Worm (Caenorhabditis elegans) whole organism, early embryonic: ENCODE measurements around the gene tsp-1.
A peak's percentile ranks its signal among the peaks of the same experiment; 100 is the strongest.

Experiments
- B0310.2 ChIP-seq: sonication (generic microtip); optimal IDR thresholded peaks from 2 replicates; lab custom pipeline; 2016; ENCODE audit warnings: mild to moderate bottlenecking, missing genetic modification characterization, missing compliant biosample characterization
- F13C5.2 ChIP-seq: sonication (generic microtip); optimal IDR thresholded peaks from 2 replicates; lab custom pipeline; 2017; ENCODE audit warnings: mild to moderate bottlenecking, missing genetic modification characterization, inconsistent platforms, missing compliant biosample characterization
- aly-1 ChIP-seq: sonication (generic microtip); optimal IDR thresholded peaks from 2 replicates; lab custom pipeline; 2016; ENCODE audit warnings: missing genetic modification characterization, missing compliant biosample characterization
- ama-1 ChIP-seq: fragments of 150-350 bp; optimal IDR thresholded peaks from 2 replicates; lab custom pipeline; 2014
- ceh-13 ChIP-seq: fragments of 200-800 bp; sonication (Bioruptor generic); optimal IDR thresholded peaks from 2 replicates; lab custom pipeline; 2018; ENCODE audit warnings: mild to moderate bottlenecking, missing genetic modification characterization, missing compliant biosample characterization
- ceh-36 ChIP-seq: sonication (generic microtip); optimal IDR thresholded peaks from 2 replicates; lab custom pipeline; 2016; ENCODE audit warnings: missing genetic modification characterization, inconsistent platforms, missing compliant biosample characterization
- ets-7 ChIP-seq: sonication (generic microtip); optimal IDR thresholded peaks from 2 replicates; lab custom pipeline; 2016; ENCODE audit warnings: missing genotype, missing genetic modification characterization, missing compliant biosample characterization
- flt-1 ChIP-seq: fragments of 200-800 bp; sonication (Bioruptor generic); IDR thresholded peaks from 2 replicates; pipeline ENCODE4 v1.3.6; 2022; ENCODE audit warnings: missing genetic modification characterization, missing compliant biosample characterization
- hmbx-1 ChIP-seq: sonication (generic microtip); optimal IDR thresholded peaks from 2 replicates; lab custom pipeline; 2016; ENCODE audit warnings: mild to moderate bottlenecking, missing genetic modification characterization, missing compliant biosample characterization
- hmg-4 ChIP-seq: fragments of 200-800 bp; sonication (Bioruptor generic); optimal IDR thresholded peaks from 2 replicates; lab custom pipeline; 2018; ENCODE audit warnings: mild to moderate bottlenecking, missing genetic modification characterization, missing compliant biosample characterization
- hnd-1 ChIP-seq: sonication (generic microtip); optimal IDR thresholded peaks from 2 replicates; lab custom pipeline; 2016; ENCODE audit warnings: missing genetic modification characterization, missing compliant biosample characterization
- pes-1 ChIP-seq: fragments of 200-800 bp; sonication (Bioruptor generic); IDR thresholded peaks from 2 replicates; pipeline ENCODE4 v1.3.6; 2022; ENCODE audit warnings: missing genetic modification reagents, missing genetic modification characterization, missing compliant biosample characterization
- scrt-1 ChIP-seq: fragments of 200-800 bp; sonication (Bioruptor generic); IDR thresholded peaks from 2 replicates; pipeline ENCODE4 v1.3.6; 2022; ENCODE audit warnings: missing genetic modification characterization, missing compliant biosample characterization
- sea-1 ChIP-seq: fragments of 200-800 bp; sonication (Bioruptor generic); conservative IDR thresholded peaks from 2 replicates; pipeline ENCODE4 v1.3.6; 2022; ENCODE audit warnings: missing genetic modification characterization, missing compliant biosample characterization
- tbx-11 ChIP-seq: fragments of 200-800 bp; sonication (Bioruptor generic); IDR thresholded peaks from 2 replicates; pipeline ENCODE4 v1.3.6; 2022; ENCODE audit warnings: missing genetic modification characterization, missing compliant biosample characterization
- tbx-37 ChIP-seq: fragments of 200-800 bp; sonication (Bioruptor generic); conservative IDR thresholded peaks from 2 replicates; pipeline ENCODE4 v1.3.6; 2022; ENCODE audit warnings: missing genetic modification reagents, missing genetic modification characterization, missing compliant biosample characterization
- tra-4 ChIP-seq: sonication (generic microtip); optimal IDR thresholded peaks from 2 replicates; lab custom pipeline; 2017; ENCODE audit warnings: missing genetic modification characterization, missing compliant biosample characterization

The tsp-1 gene

DNA sequence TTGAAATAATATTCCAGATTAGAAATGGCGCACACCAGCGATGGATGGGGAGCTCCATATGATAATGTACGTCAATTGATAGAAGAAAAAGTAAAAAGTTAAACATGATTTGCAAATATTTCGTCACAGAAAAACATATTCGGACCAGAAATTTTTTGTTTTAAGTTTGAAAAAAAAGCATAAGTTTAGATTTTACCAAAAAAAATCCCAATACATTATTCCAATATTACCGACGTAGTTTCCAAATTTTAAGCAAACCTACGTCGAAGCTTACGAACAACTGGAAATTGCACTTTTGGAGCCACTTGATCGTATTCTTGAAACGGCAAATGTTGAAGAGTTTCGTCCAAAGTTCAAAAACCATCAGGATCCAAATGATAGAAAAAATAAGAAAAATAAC lies 6.6 kb downstream of the tsp-1 start, which contains the start of gene henn-1:
Gene henn-1, plus strand, starts transcription at position 18 of the 400 bp plus-strand sequence.
- no peak for TF ChIP-seq tra-4 (tag; lab: Kevin White, UChicago)
- TF ChIP-seq hmg-4 = no peak
- TF ChIP-seq pes-1 (GFP tag; lab: Robert Waterston, UW) = no peak
- TF ChIP-seq hmbx-1 (tag; lab: Kevin White, UChicago) = no peak
- TF ChIP-seq ets-7 (tag; lab: Kevin White, UChicago) = no peak
- TF ChIP-seq sea-1 (GFP tag; lab: Robert Waterston, UW) = no peak
- no peak for TF ChIP-seq tbx-37 (GFP tag; lab: Robert Waterston, UW)
- no peak for TF ChIP-seq scrt-1 (GFP tag; lab: Robert Waterston, UW)
- no peak for TF ChIP-seq B0310.2
- no peak for TF ChIP-seq flt-1

DNA sequence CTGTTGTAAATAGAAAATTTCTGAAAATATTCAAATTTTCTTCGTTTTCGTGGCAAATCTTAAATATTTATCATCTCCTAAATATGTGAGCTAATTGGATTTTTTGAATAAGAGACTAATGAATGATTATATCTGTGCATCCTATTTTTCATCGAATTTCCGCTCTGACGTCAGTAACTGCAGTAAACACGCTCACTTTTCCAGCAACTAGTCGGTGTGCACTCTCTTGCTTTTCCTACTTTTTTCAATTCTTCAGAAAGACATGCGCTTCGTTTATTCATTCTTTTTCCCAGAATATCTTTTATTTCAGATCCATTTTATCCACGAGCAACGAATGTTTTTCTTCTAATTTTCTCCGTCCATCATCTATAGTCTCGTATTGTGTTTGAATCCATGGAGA lies 9.7 kb downstream of the tsp-1 start:
- TF ChIP-seq flt-1 = no peak
- TF ChIP-seq hmbx-1 (tag; lab: Kevin White, UChicago) = no peak
- TF ChIP-seq sea-1 (GFP tag; lab: Robert Waterston, UW) = no peak
- no peak for TF ChIP-seq hnd-1 (tag; lab: Kevin White, UChicago)
- TF ChIP-seq aly-1 (tag; lab: Kevin White, UChicago) = no peak
- TF ChIP-seq ama-1 (lab: Kevin White, UChicago) = no peak
- TF ChIP-seq tra-4 (tag; lab: Kevin White, UChicago) = no peak
- no peak for TF ChIP-seq ceh-36 (tag; lab: Kevin White, UChicago)
- no peak for TF ChIP-seq scrt-1 (GFP tag; lab: Robert Waterston, UW)

DNA sequence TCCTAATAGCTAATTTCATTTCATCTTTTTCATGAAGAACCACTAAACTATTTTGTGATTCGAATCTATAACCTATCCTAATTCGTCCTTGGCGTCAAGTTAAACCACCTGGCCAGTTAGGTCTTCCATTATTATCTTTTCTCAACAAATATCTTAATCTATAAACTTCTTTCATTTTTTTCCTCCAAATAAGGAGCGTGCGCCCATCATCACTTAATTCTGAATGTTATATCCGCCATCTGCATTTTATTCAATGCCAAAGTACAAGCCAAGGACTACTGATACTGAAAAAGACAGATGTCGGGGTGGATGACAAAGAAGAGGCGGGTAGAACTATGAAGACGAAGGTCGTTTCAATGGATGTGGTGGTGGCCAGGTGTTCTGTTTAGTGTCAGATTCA lies 10.3 kb downstream of the tsp-1 start:
- TF ChIP-seq hnd-1 (tag; lab: Kevin White, UChicago) = no peak
- TF ChIP-seq ama-1 (lab: Kevin White, UChicago) = no peak
- TF ChIP-seq sea-1 (GFP tag; lab: Robert Waterston, UW) = no peak
- no peak for TF ChIP-seq B0310.2
- no peak for TF ChIP-seq pes-1 (GFP tag; lab: Robert Waterston, UW)
- no peak for TF ChIP-seq hmg-4
- no peak for TF ChIP-seq flt-1

DNA sequence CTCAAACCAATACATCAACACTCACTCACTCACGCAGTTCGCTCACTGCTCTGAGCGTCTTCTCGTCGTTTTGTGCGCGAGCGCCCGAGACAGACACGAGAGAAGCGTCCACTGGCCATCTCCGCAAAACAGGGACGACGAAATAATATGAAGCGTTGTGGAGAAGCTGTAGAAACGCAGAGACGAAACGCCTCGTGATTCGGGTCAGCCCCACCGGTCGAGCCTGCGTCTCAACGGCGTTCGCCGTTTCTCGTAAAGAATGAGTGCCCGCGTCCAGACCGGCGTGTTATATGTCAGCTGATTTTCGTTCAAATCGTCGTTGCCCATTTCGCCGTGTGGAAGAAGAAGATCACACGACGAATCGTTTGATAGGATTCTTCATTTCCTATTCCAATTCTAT lies 11.7 kb downstream of the tsp-1 start, which contains the start of gene fbxl-1:
Gene fbxl-1, plus strand, starts transcription at position 320 of the 400 bp plus-strand sequence.
- TF ChIP-seq tra-4 (tag; lab: Kevin White, UChicago) (no peak), tbx-37 (GFP tag; lab: Robert Waterston, UW) (no peak), F13C5.2 (tag; lab: Kevin White, UChicago) (peak; percentile 10)

DNA sequence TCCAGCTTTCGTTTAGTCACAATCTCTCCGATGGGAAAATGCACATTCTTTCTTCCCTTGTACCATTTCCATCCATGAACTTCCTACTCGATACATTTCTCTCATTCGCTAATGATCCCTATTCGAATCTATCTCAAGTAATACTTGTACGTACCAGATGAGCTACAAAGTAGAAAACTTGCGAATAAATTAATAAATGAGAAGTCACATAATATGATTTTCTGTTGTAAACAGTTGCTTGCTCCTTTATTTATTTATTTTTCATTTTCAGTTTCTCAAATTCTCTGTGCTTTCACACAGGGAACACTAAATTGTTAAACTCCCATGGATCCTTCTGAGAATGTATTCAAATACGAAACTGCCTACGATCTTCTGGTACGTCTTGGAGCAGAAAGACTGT lies 13.0 kb downstream of the tsp-1 start, which contains the start of gene rfs-1:
Gene rfs-1, plus strand, starts transcription at position 301 of the 400 bp plus-strand sequence.
- no peak for TF ChIP-seq tra-4 (tag; lab: Kevin White, UChicago)
- TF ChIP-seq scrt-1 (GFP tag; lab: Robert Waterston, UW) = no peak
- no peak for TF ChIP-seq ama-1 (lab: Kevin White, UChicago)
- no peak for TF ChIP-seq flt-1
- no peak for TF ChIP-seq sea-1 (GFP tag; lab: Robert Waterston, UW)
- no peak for TF ChIP-seq F13C5.2 (tag; lab: Kevin White, UChicago)
- TF ChIP-seq hmbx-1 (tag; lab: Kevin White, UChicago) = no peak
- no peak for TF ChIP-seq ets-7 (tag; lab: Kevin White, UChicago)
- TF ChIP-seq B0310.2 = no peak
- no peak for TF ChIP-seq tbx-37 (GFP tag; lab: Robert Waterston, UW)
- TF ChIP-seq ceh-36 (tag; lab: Kevin White, UChicago) = no peak
- no peak for TF ChIP-seq pes-1 (GFP tag; lab: Robert Waterston, UW)
- no peak for TF ChIP-seq aly-1 (tag; lab: Kevin White, UChicago)
- TF ChIP-seq hnd-1 (tag; lab: Kevin White, UChicago) = no peak
- TF ChIP-seq tbx-11 (GFP tag; lab: Robert Waterston, UW) = no peak
- no peak for TF ChIP-seq hmg-4
- TF ChIP-seq ceh-13 (GFP tag; lab: Kevin White, UChicago) = no peak

DNA sequence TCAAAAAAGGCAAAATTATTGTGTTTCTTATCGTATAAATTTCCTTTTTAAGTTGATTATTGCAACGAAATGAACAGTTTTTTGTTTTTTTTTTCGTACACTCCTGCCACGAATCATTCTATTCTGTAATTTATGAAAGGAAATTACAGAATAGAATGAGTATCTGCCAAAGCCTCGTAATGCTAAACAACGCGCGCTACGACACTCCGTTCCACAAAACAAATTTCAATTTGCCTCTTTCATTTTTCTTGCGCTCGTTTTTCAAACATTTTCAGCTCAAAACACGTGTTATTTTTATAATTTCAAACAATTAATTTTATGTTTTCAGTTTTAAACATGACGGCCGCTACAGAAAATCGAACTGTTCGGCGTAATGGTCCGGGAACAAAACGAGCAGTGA lies 14.5 kb downstream of the tsp-1 start, which contains the start of gene mob-4:
Gene mob-4, plus strand, starts transcription at position 329 of the 400 bp plus-strand sequence.
- no peak for TF ChIP-seq hmbx-1 (tag; lab: Kevin White, UChicago)
- no peak for TF ChIP-seq F13C5.2 (tag; lab: Kevin White, UChicago)
- TF ChIP-seq ama-1 (lab: Kevin White, UChicago) = no peak
- TF ChIP-seq tbx-11 (GFP tag; lab: Robert Waterston, UW) = no peak

DNA sequence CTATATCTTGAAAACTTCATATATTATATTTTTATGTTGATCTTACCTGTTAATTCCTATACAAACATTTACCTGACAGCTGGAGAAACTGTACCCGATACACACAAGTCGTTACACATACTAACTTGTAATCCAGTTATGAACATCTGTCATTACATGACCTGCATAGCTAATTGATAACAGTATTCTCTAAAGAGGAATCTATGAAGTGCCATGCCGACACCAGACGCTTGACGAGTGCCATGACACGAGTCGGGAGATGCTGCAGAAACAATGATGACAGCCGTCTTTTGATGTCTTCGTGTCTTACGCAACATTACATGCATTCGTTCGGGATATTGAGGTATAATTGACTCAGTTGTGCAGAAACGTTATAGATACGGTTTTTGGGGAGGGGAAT lies 19.1 kb downstream of the tsp-1 start:
- TF ChIP-seq hnd-1 (tag; lab: Kevin White, UChicago) (no peak), sea-1 (GFP tag; lab: Robert Waterston, UW) (no peak), tbx-11 (GFP tag; lab: Robert Waterston, UW) (no peak), F13C5.2 (tag; lab: Kevin White, UChicago) (no peak), B0310.2 (no peak), hmbx-1 (tag; lab: Kevin White, UChicago) (no peak), tra-4 (tag; lab: Kevin White, UChicago) (no peak), scrt-1 (GFP tag; lab: Robert Waterston, UW) (no peak), ceh-36 (tag; lab: Kevin White, UChicago) (no peak)

DNA sequence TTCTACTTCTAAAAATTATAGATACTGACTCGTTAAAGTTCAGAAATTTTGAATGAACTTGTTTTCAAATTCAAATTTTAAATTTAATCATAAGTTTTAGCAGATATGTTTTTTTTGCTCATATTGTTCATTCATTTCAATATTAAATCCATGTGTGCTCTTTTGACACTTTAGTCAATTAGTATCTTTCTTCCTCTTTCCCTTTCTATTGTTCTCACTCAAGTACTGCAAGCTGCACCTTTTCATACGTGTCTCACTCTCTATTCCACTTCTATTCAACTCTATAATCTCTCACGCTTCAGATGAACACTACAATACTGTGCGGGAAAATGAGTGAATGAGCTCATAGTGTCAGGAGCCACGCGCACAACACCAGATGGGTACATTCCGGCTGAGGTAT lies 21.3 kb downstream of the tsp-1 start, which contains the start of gene C30A5.16:
Gene C30A5.16, plus strand, starts transcription at position 301 of the 400 bp plus-strand sequence.
- TF ChIP-seq aly-1 (tag; lab: Kevin White, UChicago) (no peak), tbx-11 (GFP tag; lab: Robert Waterston, UW) (no peak), ama-1 (lab: Kevin White, UChicago) (no peak), F13C5.2 (tag; lab: Kevin White, UChicago) (no peak), ets-7 (tag; lab: Kevin White, UChicago) (no peak), hmg-4 (no peak), ceh-13 (GFP tag; lab: Kevin White, UChicago) (no peak), ceh-36 (tag; lab: Kevin White, UChicago) (no peak), hmbx-1 (tag; lab: Kevin White, UChicago) (no peak), scrt-1 (GFP tag; lab: Robert Waterston, UW) (no peak)
